Worm (Caenorhabditis elegans): ENCODE results near the gene sfxn-1.5.

The sfxn-1.5 gene

DNA sequence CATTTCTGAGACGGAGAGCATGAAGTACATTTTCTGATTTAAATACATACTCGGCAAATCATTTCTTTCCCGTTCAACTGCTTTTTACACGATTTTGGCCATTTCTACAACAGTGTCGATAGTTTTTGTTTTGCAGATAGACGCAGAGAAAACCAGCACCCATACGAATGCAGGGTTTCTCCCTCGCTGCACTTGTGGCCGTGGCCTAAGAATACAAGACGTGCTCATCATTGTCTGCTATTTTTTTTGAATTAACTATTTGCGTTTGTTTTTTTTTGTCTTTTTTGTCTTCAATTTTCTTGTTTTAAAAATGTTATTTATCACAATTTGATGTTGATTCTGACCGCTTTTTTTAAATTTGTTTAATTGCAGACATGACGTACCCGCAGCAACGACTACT is 31.6 kb upstream of the sfxn-1.5 start, which contains the start of gene smcl-1:
Gene smcl-1, plus strand, starts transcription at position 373 of the 400 bp plus-strand sequence.
- TF ChIP-seq nhr-12 (tag; optimal IDR thresholded peaks at IDR 0.05) (no peak), aly-2 (tag; optimal IDR thresholded peaks at IDR 0.05) (no peak), ceh-28 (tag; optimal IDR thresholded peaks at IDR 0.05) (no peak), nhr-237 (tag; optimal IDR thresholded peaks at IDR 0.05) (no peak), unc-62 (GFP tag; optimal IDR thresholded peaks at IDR 0.05) (no peak), ceh-9 (tag; optimal IDR thresholded peaks at IDR 0.05) (no peak), ztf-4 (tag; optimal IDR thresholded peaks at IDR 0.05) (no peak), ama-1 (optimal IDR thresholded peaks at IDR 0.05) (no peak), egl-5 (tag; optimal IDR thresholded peaks at IDR 0.05) (peak; percentile 54), egl-27 (tag; optimal IDR thresholded peaks at IDR 0.05) (no peak), mdl-1 (tag; optimal IDR thresholded peaks at IDR 0.05) (no peak), fos-1 (tag; optimal IDR thresholded peaks at IDR 0.05) (no peak), fkh-2 (tag; optimal IDR thresholded peaks at IDR 0.05) (no peak), lsy-12 (tag; optimal IDR thresholded peaks at IDR 0.05) (no peak), nhr-23 (tag; optimal IDR thresholded peaks at IDR 0.05) (no peak), hmg-11 (tag; optimal IDR thresholded peaks at IDR 0.05) (no peak), lin-15B (tag; optimal IDR thresholded peaks at IDR 0.05) (peak; percentile 41), jun-1 (tag; optimal IDR thresholded peaks at IDR 0.05) (no peak), pqm-1 (tag; optimal IDR thresholded peaks at IDR 0.05) (no peak), zag-1 (tag; optimal IDR thresholded peaks at IDR 0.05) (no peak), nfya-1 (tag; optimal IDR thresholded peaks at IDR 0.05; ENCODE audit: insufficient read depth) (no peak), sea-2 (GFP tag; optimal IDR thresholded peaks at IDR 0.05) (no peak), mml-1 (tag; optimal IDR thresholded peaks at IDR 0.05) (no peak), snpc-4 (tag; optimal IDR thresholded peaks at IDR 0.05) (peak; percentile 57), pha-4 (tag; optimal IDR thresholded peaks at IDR 0.05) (peak; percentile 78), elt-3 (tag; optimal IDR thresholded peaks at IDR 0.05) (no peak), nhr-28 (tag; optimal IDR thresholded peaks at IDR 0.05) (no peak), lin-39 (tag; optimal IDR thresholded peaks at IDR 0.05) (no peak), ceh-16 (tag; optimal IDR thresholded peaks at IDR 0.05) (no peak), fkh-10 (GFP tag; optimal IDR thresholded peaks at IDR 0.05) (no peak), R02D3.7 (tag; optimal IDR thresholded peaks at IDR 0.05) (no peak), ztf-11 (tag; optimal IDR thresholded peaks at IDR 0.05) (no peak), nhr-43 (tag; optimal IDR thresholded peaks at IDR 0.05; ENCODE audit: poor library complexity, severe bottlenecking) (peak; percentile 8), nhr-67 (tag; optimal IDR thresholded peaks at IDR 0.05) (no peak), nhr-11 (tag; optimal IDR thresholded peaks at IDR 0.05) (no peak), nhr-25 (tag; optimal IDR thresholded peaks at IDR 0.05) (peak; percentile 31), skn-1 (tag; optimal IDR thresholded peaks at IDR 0.05) (no peak), nhr-77 (tag; optimal IDR thresholded peaks at IDR 0.05) (no peak), elt-2 (tag; optimal IDR thresholded peaks at IDR 0.05) (peak; percentile 28), nhr-76 (tag; optimal IDR thresholded peaks at IDR 0.05) (no peak), eor-1 (tag; optimal IDR thresholded peaks at IDR 0.05) (no peak), ceh-82 (tag; optimal IDR thresholded peaks at IDR 0.05) (no peak), elt-1 (tag; optimal IDR thresholded peaks at IDR 0.05) (no peak), daf-12 (tag; optimal IDR thresholded peaks at IDR 0.05) (no peak), unc-39 (tag; optimal IDR thresholded peaks at IDR 0.05) (no peak), tbx-2 (tag; optimal IDR thresholded peaks at IDR 0.05) (no peak)

DNA sequence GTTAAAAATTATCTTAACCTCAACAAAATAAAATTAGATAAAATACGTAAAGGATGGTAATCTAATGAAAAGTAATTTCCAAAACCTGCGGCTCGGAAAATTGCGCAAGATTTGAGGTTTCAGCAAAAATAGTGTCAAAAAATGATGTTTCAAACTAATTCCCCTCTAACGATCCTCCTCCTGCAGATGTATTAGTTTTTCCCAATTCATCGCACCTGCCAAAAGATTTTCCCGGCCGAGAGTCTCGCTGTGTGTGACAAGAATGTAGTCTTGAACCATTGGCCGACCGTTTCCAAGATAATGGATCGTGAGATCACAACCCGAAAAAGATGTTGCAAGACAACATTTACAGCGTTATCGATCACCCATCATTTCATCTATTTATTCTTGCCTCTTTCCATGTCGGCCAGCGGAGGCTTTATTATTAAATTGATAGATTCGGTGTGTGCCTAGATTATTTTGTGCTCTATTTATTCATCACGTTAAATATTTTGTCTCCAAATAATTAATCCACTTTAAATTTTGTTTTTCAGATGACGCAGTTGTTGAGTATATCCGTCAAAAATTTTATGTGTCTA is 28.6 kb upstream of the sfxn-1.5 start, which contains the start of the genes C44C10.10 and C44C10.5:
Gene C44C10.10, plus strand, starts transcription at position 301 of the 578 bp plus-strand sequence.
Gene C44C10.5, plus strand, starts transcription at position 528 of the 578 bp plus-strand sequence.
- TF ChIP-seq ama-1 (optimal IDR thresholded peaks at IDR 0.05) (no peak), nhr-43 (tag; optimal IDR thresholded peaks at IDR 0.05; ENCODE audit: poor library complexity, severe bottlenecking) (no peak), snpc-4 (tag; optimal IDR thresholded peaks at IDR 0.05) (no peak), pqm-1 (tag; optimal IDR thresholded peaks at IDR 0.05) (no peak), daf-12 (tag; optimal IDR thresholded peaks at IDR 0.05) (no peak), nhr-25 (tag; optimal IDR thresholded peaks at IDR 0.05) (no peak), nhr-237 (tag; optimal IDR thresholded peaks at IDR 0.05) (no peak), zag-1 (tag; optimal IDR thresholded peaks at IDR 0.05) (no peak), nhr-28 (tag; optimal IDR thresholded peaks at IDR 0.05) (no peak), jun-1 (tag; optimal IDR thresholded peaks at IDR 0.05) (no peak), eor-1 (tag; optimal IDR thresholded peaks at IDR 0.05) (no peak), elt-3 (tag; optimal IDR thresholded peaks at IDR 0.05) (no peak)

All from whole organism, L3 larva.